Worm (Caenorhabditis elegans) whole organism, early embryonic: ENCODE measurements around the gene egas-2.

Experiments used
- B0310.2 ChIP-seq: sonication (generic microtip); optimal IDR thresholded peaks from 2 replicates; lab custom pipeline; 2016; ENCODE audit warnings: mild to moderate bottlenecking, missing genetic modification characterization, missing compliant biosample characterization
- F13C5.2 ChIP-seq: sonication (generic microtip); optimal IDR thresholded peaks from 2 replicates; lab custom pipeline; 2017; ENCODE audit warnings: mild to moderate bottlenecking, missing genetic modification characterization, inconsistent platforms, missing compliant biosample characterization
- aly-1 ChIP-seq: sonication (generic microtip); optimal IDR thresholded peaks from 2 replicates; lab custom pipeline; 2016; ENCODE audit warnings: missing genetic modification characterization, missing compliant biosample characterization
- ama-1 ChIP-seq: fragments of 150-350 bp; optimal IDR thresholded peaks from 2 replicates; lab custom pipeline; 2014
- ceh-13 ChIP-seq: fragments of 200-800 bp; sonication (Bioruptor generic); optimal IDR thresholded peaks from 2 replicates; lab custom pipeline; 2018; ENCODE audit warnings: mild to moderate bottlenecking, missing genetic modification characterization, missing compliant biosample characterization
- ceh-36 ChIP-seq: sonication (generic microtip); optimal IDR thresholded peaks from 2 replicates; lab custom pipeline; 2016; ENCODE audit warnings: missing genetic modification characterization, inconsistent platforms, missing compliant biosample characterization
- ets-7 ChIP-seq: sonication (generic microtip); optimal IDR thresholded peaks from 2 replicates; lab custom pipeline; 2016; ENCODE audit warnings: missing genotype, missing genetic modification characterization, missing compliant biosample characterization
- flt-1 ChIP-seq: fragments of 200-800 bp; sonication (Bioruptor generic); IDR thresholded peaks from 2 replicates; pipeline ENCODE4 v1.3.6; 2022; ENCODE audit warnings: missing genetic modification characterization, missing compliant biosample characterization
- hmbx-1 ChIP-seq: sonication (generic microtip); optimal IDR thresholded peaks from 2 replicates; lab custom pipeline; 2016; ENCODE audit warnings: mild to moderate bottlenecking, missing genetic modification characterization, missing compliant biosample characterization
- hmg-4 ChIP-seq: fragments of 200-800 bp; sonication (Bioruptor generic); optimal IDR thresholded peaks from 2 replicates; lab custom pipeline; 2018; ENCODE audit warnings: mild to moderate bottlenecking, missing genetic modification characterization, missing compliant biosample characterization
- hnd-1 ChIP-seq: sonication (generic microtip); optimal IDR thresholded peaks from 2 replicates; lab custom pipeline; 2016; ENCODE audit warnings: missing genetic modification characterization, missing compliant biosample characterization
- tbx-11 ChIP-seq: fragments of 200-800 bp; sonication (Bioruptor generic); IDR thresholded peaks from 2 replicates; pipeline ENCODE4 v1.3.6; 2022; ENCODE audit warnings: missing genetic modification characterization, missing compliant biosample characterization
- tbx-37 ChIP-seq: fragments of 200-800 bp; sonication (Bioruptor generic); conservative IDR thresholded peaks from 2 replicates; pipeline ENCODE4 v1.3.6; 2022; ENCODE audit warnings: missing genetic modification reagents, missing genetic modification characterization, missing compliant biosample characterization
- tra-4 ChIP-seq: sonication (generic microtip); optimal IDR thresholded peaks from 2 replicates; lab custom pipeline; 2017; ENCODE audit warnings: missing genetic modification characterization, missing compliant biosample characterization

ce11 chrV:18687361-18687760 is 37.2 kb downstream of the egas-2 start:
- TF ChIP-seq B0310.2 (tag; lab: Kevin White, UChicago), result no peak
- TF ChIP-seq ceh-36 (tag; lab: Kevin White, UChicago), result no peak
- TF ChIP-seq ets-7 (tag; lab: Kevin White, UChicago), result no peak
- TF ChIP-seq F13C5.2, result no peak
- no peak for TF ChIP-seq aly-1 (tag; lab: Kevin White, UChicago)
- TF ChIP-seq hmg-4 (GFP tag; lab: Kevin White, UChicago), result no peak
- TF ChIP-seq tbx-37, result no peak
- no peak for TF ChIP-seq ceh-13
- TF ChIP-seq hmbx-1 (tag; lab: Kevin White, UChicago), result no peak
- no peak for TF ChIP-seq tra-4 (tag; lab: Kevin White, UChicago)
- no peak for TF ChIP-seq ama-1
- no peak for TF ChIP-seq flt-1 (GFP tag; lab: Robert Waterston, UW)
- TF ChIP-seq tbx-11 (GFP tag; lab: Robert Waterston, UW), result no peak
- no peak for TF ChIP-seq hnd-1 (tag; lab: Kevin White, UChicago)
